Fruit fly (Drosophila melanogaster) whole organism, embryonic: Measurements from ENCODE around the gene dock.

Experiments
- Adf1 ChIP-seq: fragments of 200-800 bp; sonication (Bioruptor generic); IDR thresholded peaks from 2 replicates; pipeline ENCODE4 v1.3.6; 2022; ENCODE audit warnings: missing biosample characterization, missing genetic modification characterization
- Awh ChIP-seq: fragments of 200-800 bp; sonication (Bioruptor generic); IDR thresholded peaks from 2 replicates; pipeline ENCODE4, ENCODE4 v1.3.6; 2022; ENCODE audit warnings: missing biosample characterization, missing genetic modification characterization
- CG10366 ChIP-seq: fragments of 200-800 bp; sonication (Bioruptor generic); IDR thresholded peaks from 2 replicates; pipeline ENCODE4 v1.3.6; 2022; ENCODE audit warnings: missing biosample characterization, missing genetic modification characterization
- CG11398 ChIP-seq: fragments of 200-800 bp; sonication (Bioruptor generic); optimal IDR thresholded peaks from 2 replicates; lab custom pipeline; 2016; ENCODE audit warnings: missing biosample characterization, missing genetic modification characterization
- CG11696 ChIP-seq: fragments of 200-800 bp; sonication (Bioruptor generic); IDR thresholded peaks from 2 replicates; pipeline ENCODE4 v1.3.6; 2022; ENCODE audit warnings: missing biosample characterization, missing genetic modification characterization
- CG1647 ChIP-seq: fragments of 200-800 bp; sonication (Bioruptor generic); optimal IDR thresholded peaks from 3 replicates; lab custom pipeline; 2016; ENCODE audit warnings: missing biosample characterization, missing genetic modification characterization
- CG5180 ChIP-seq: fragments of 200-800 bp; sonication (Bioruptor generic); optimal IDR thresholded peaks from 3 replicates; lab custom pipeline; 2017; ENCODE audit warnings: missing biosample characterization, missing genetic modification characterization, mild to moderate bottlenecking, moderate library complexity, missing genetic modification reagents
- CG5953 ChIP-seq: fragments of 200-800 bp; sonication (Bioruptor generic); IDR thresholded peaks from 2 replicates; pipeline ENCODE4 v1.3.6; 2022; ENCODE audit warnings: missing biosample characterization, missing genetic modification characterization
- CG6683 ChIP-seq: fragments of 200-800 bp; sonication (Bioruptor generic); optimal IDR thresholded peaks from 2 replicates; lab custom pipeline; 2017; ENCODE audit warnings: missing biosample characterization, mild to moderate bottlenecking, missing genetic modification characterization, missing genetic modification reagents
- CG6689 ChIP-seq: fragments of 200-800 bp; sonication (Bioruptor generic); IDR thresholded peaks from 2 replicates; pipeline ENCODE4 v1.3.6; 2022; ENCODE audit warnings: missing biosample characterization, missing genetic modification characterization
- CG6854 ChIP-seq: fragments of 200-800 bp; sonication (Bioruptor generic); optimal IDR thresholded peaks from 3 replicates; lab custom pipeline; 2017; ENCODE audit warnings: missing biosample characterization, mild to moderate bottlenecking, missing genetic modification characterization
- CG7987 ChIP-seq: fragments of 200-800 bp; sonication (Bioruptor generic); optimal IDR thresholded peaks from 2 replicates; lab custom pipeline; 2018; ENCODE audit warnings: missing biosample characterization, mild to moderate bottlenecking, missing genetic modification characterization, moderate library complexity
- CG8765 ChIP-seq: fragments of 200-800 bp; sonication (Bioruptor generic); IDR thresholded peaks from 2 replicates; pipeline ENCODE4 v1.3.6; 2022; ENCODE audit warnings: missing biosample characterization, missing genetic modification characterization
- CG9437 ChIP-seq: fragments of 200-800 bp; sonication (Bioruptor generic); optimal IDR thresholded peaks from 2 replicates; lab custom pipeline; 2018; ENCODE audit warnings: missing biosample characterization, mild to moderate bottlenecking, missing genetic modification characterization
- Deaf1 ChIP-seq: fragments of 200-800 bp; optimal IDR thresholded peaks from 3 replicates; lab custom pipeline; 2019; ENCODE audit warnings: missing biosample characterization, mild to moderate bottlenecking, missing genetic modification characterization, moderate library complexity
- Dp ChIP-seq: fragments of 200-800 bp; sonication (Bioruptor generic); optimal IDR thresholded peaks from 2 replicates; lab custom pipeline; 2018; ENCODE audit warnings: missing biosample characterization, mild to moderate bottlenecking, missing genetic modification characterization, moderate library complexity
- Drgx ChIP-seq: fragments of 200-800 bp; sonication (Bioruptor generic); IDR thresholded peaks from 2 replicates; pipeline ENCODE4 v1.3.6; 2022; ENCODE audit warnings: missing biosample characterization, missing genetic modification characterization
- Elba2 ChIP-seq: fragments of 200-800 bp; sonication (Bioruptor generic); optimal IDR thresholded peaks from 3 replicates; lab custom pipeline; 2016; ENCODE audit warnings: missing biosample characterization, missing genetic modification characterization
- Ets97D ChIP-seq: fragments of 200-800 bp; sonication (Bioruptor generic); optimal IDR thresholded peaks from 3 replicates; lab custom pipeline; 2016; ENCODE audit warnings: missing biosample characterization, missing genetic modification characterization
- GATAe ChIP-seq: fragments of 200-800 bp; sonication (Bioruptor generic); conservative IDR thresholded peaks from 2 replicates; pipeline ENCODE4 v1.3.6; 2022; ENCODE audit warnings: missing biosample characterization, missing genetic modification characterization
- Lhr ChIP-seq: fragments of 200-800 bp; sonication (Bioruptor generic); optimal IDR thresholded peaks from 3 replicates; lab custom pipeline; 2017; ENCODE audit warnings: mild to moderate bottlenecking, missing biosample characterization, missing genetic modification reagents, missing genetic modification characterization
- MTF-1 ChIP-seq: fragments of 200-800 bp; sonication (Bioruptor generic); optimal IDR thresholded peaks from 2 replicates; lab custom pipeline; 2018; ENCODE audit warnings: missing biosample characterization, mild to moderate bottlenecking, missing genetic modification characterization, borderline replicate concordance
- Scr ChIP-seq: fragments of 200-800 bp; sonication (Bioruptor generic); IDR thresholded peaks from 2 replicates; pipeline ENCODE4 v1.3.6; 2022; ENCODE audit warnings: missing biosample characterization, missing genetic modification characterization; ENCODE audit not compliant: partially characterized antibody
- Sin3A ChIP-seq: fragments of >200 bp; optimal IDR thresholded peaks from 2 replicates; lab custom pipeline; 2018
- Sox100B ChIP-seq: fragments of 200-800 bp; sonication (Bioruptor generic); optimal IDR thresholded peaks from 3 replicates; lab custom pipeline; 2018; ENCODE audit warnings: missing biosample characterization, mild to moderate bottlenecking, missing genetic modification characterization
- Stat92E ChIP-seq, 3 experiments: fragments of >200 bp in 2 of 3; fragments of 200-800 bp in 1 of 3; sonication (Bioruptor generic) in 1 of 3; optimal IDR thresholded peaks; 2 replicates each; lab custom pipeline; 2017 to 2019; ENCODE audit warnings: missing biosample characterization in 3 of 3, missing genetic modification characterization in 3 of 3, mild to moderate bottlenecking in 1 of 3, moderate library complexity in 1 of 3
- Tbp ChIP-seq: fragments of >200 bp; optimal IDR thresholded peaks from 2 replicates; lab custom pipeline; 2018; ENCODE audit warnings: missing biosample characterization, missing genetic modification characterization
- ab ChIP-seq: fragments of 200-800 bp; sonication (Bioruptor generic); optimal IDR thresholded peaks from 2 replicates; lab custom pipeline; 2016; ENCODE audit warnings: missing biosample characterization, missing genetic modification characterization
- al ChIP-seq: fragments of 200-800 bp; sonication (Bioruptor generic); IDR thresholded peaks from 2 replicates; pipeline ENCODE4 v1.3.6; 2022; ENCODE audit warnings: missing biosample characterization, missing genetic modification characterization
- btn ChIP-seq: fragments of 200-800 bp; sonication (Bioruptor generic); optimal IDR thresholded peaks from 2 replicates; lab custom pipeline; 2016; ENCODE audit warnings: missing biosample characterization, missing genetic modification characterization
- cg ChIP-seq: fragments of 200-800 bp; sonication (Bioruptor generic); optimal IDR thresholded peaks from 3 replicates; lab custom pipeline; 2019; ENCODE audit warnings: missing biosample characterization, mild to moderate bottlenecking, missing genetic modification characterization, moderate library complexity
- chif ChIP-seq, 2 experiments: fragments of 200-800 bp; sonication (Bioruptor generic); optimal IDR thresholded peaks; 3 replicates each; lab custom pipeline; 2016; ENCODE audit warnings: missing biosample characterization in 2 of 2, missing genetic modification characterization in 2 of 2
- eve ChIP-seq, 2 experiments: fragments of >200 bp; optimal IDR thresholded peaks; 2 replicates each; lab custom pipeline; 2017; ENCODE audit warnings: missing biosample characterization in 2 of 2, missing genetic modification characterization in 2 of 2
- gfzf ChIP-seq: fragments of 200-800 bp; sonication (Bioruptor generic); optimal IDR thresholded peaks from 2 replicates; lab custom pipeline; 2016; ENCODE audit warnings: missing biosample characterization, mild to moderate bottlenecking, missing genetic modification characterization, moderate library complexity
- grau ChIP-seq: fragments of 200-800 bp; optimal IDR thresholded peaks from 3 replicates; lab custom pipeline; 2019; ENCODE audit warnings: missing biosample characterization, mild to moderate bottlenecking, missing genetic modification characterization, moderate library complexity
- gro ChIP-seq: fragments of 200-800 bp; sonication (Bioruptor generic); optimal IDR thresholded peaks from 2 replicates; lab custom pipeline; 2016; ENCODE audit warnings: missing biosample characterization, missing genetic modification characterization
- gt ChIP-seq: fragments of 200-800 bp; sonication (Bioruptor generic); IDR thresholded peaks from 2 replicates; pipeline ENCODE4 v1.3.6; 2022; ENCODE audit warnings: missing biosample characterization, missing genetic modification characterization
- kay ChIP-seq: fragments of 200-800 bp; sonication (Bioruptor generic); optimal IDR thresholded peaks from 2 replicates; lab custom pipeline; 2016; ENCODE audit warnings: missing biosample characterization, missing genetic modification characterization
- mam ChIP-seq: fragments of 200-800 bp; sonication (Bioruptor generic); optimal IDR thresholded peaks from 3 replicates; lab custom pipeline; 2016; ENCODE audit warnings: missing biosample characterization, missing genetic modification characterization
- onecut ChIP-seq: fragments of 200-800 bp; sonication (Bioruptor generic); IDR thresholded peaks from 2 replicates; pipeline ENCODE4 v1.3.6; 2022; ENCODE audit warnings: missing biosample characterization, missing genetic modification characterization
- seq ChIP-seq: fragments of 200-800 bp; sonication (Bioruptor generic); IDR thresholded peaks from 2 replicates; pipeline ENCODE4 v1.3.6; 2022; ENCODE audit warnings: missing biosample characterization, missing genetic modification characterization
- sima ChIP-seq: fragments of 200-800 bp; sonication (Bioruptor generic); optimal IDR thresholded peaks from 2 replicates; lab custom pipeline; 2016; ENCODE audit warnings: missing biosample characterization, missing genetic modification characterization
- sna ChIP-seq: fragments of 200-800 bp; sonication (Bioruptor generic); IDR thresholded peaks from 2 replicates; pipeline ENCODE4 v1.3.6; 2022; ENCODE audit warnings: missing biosample characterization, missing genetic modification characterization; ENCODE audit not compliant: partially characterized antibody
- sug ChIP-seq: fragments of 200-800 bp; optimal IDR thresholded peaks from 2 replicates; lab custom pipeline; 2019; ENCODE audit warnings: missing biosample characterization, mild to moderate bottlenecking, missing genetic modification characterization, moderate library complexity
- trem ChIP-seq: fragments of 200-800 bp; optimal IDR thresholded peaks from 3 replicates; lab custom pipeline; 2019; ENCODE audit warnings: missing biosample characterization, mild to moderate bottlenecking, missing genetic modification characterization, moderate library complexity
- unpg ChIP-seq: fragments of 200-800 bp; sonication (Bioruptor generic); optimal IDR thresholded peaks from 3 replicates; lab custom pipeline; 2018; ENCODE audit warnings: missing biosample characterization, mild to moderate bottlenecking, missing genetic modification characterization, moderate library complexity
- vnd ChIP-seq: fragments of 200-800 bp; sonication (Bioruptor generic); IDR thresholded peaks from 3 replicates; pipeline ENCODE4 v1.3.6; 2022; ENCODE audit warnings: missing biosample characterization, missing genetic modification characterization; ENCODE audit not compliant: partially characterized antibody
- wek ChIP-seq: fragments of 200-800 bp; sonication (Bioruptor generic); optimal IDR thresholded peaks from 3 replicates; lab custom pipeline; 2018; ENCODE audit warnings: missing biosample characterization, mild to moderate bottlenecking, missing genetic modification characterization, moderate library complexity
- zf30C ChIP-seq: fragments of 200-800 bp; sonication (Bioruptor generic); optimal IDR thresholded peaks from 3 replicates; lab custom pipeline; 2018; ENCODE audit warnings: missing biosample characterization, mild to moderate bottlenecking, missing genetic modification characterization

Gene dock

dm6 chr2L:827516-828362 lies 2.0 kb downstream of the dock start (continued):
- TF ChIP-seq CG6683 (GFP tag; lab: Kevin White, UChicago), result no peak
- peak; percentile 18 for TF ChIP-seq grau (tag; lab: Kevin White, UChicago)
- TF ChIP-seq Stat92E (GFP tag; optimal IDR thresholded peaks at IDR 0.05; lab: Kevin White, UChicago), result no peak
- TF ChIP-seq gfzf (GFP tag; lab: Kevin White, UChicago), result no peak
- no peak for TF ChIP-seq ab
- TF ChIP-seq CG9437 (GFP tag; lab: Kevin White, UChicago), result peak; percentile 29
- no peak for TF ChIP-seq sima
- TF ChIP-seq seq (GFP tag; lab: Robert Waterston, UW), result 0 out of 2 replicates have a peak, but pooled peaks have one; percentile 21
- TF ChIP-seq unpg (GFP tag; lab: Kevin White, UChicago), result peak; percentile 42
- TF ChIP-seq CG11398 (GFP tag; lab: Kevin White, UChicago), result no peak
- no peak for TF ChIP-seq CG1647 (GFP tag; lab: Kevin White, UChicago)
- no peak for TF ChIP-seq CG7987 (GFP tag; lab: Kevin White, UChicago)
- peak; percentile 13 for TF ChIP-seq sug (tag; lab: Kevin White, UChicago)
- TF ChIP-seq CG8765, result no peak
- no peak for TF ChIP-seq onecut (GFP tag; lab: Robert Waterston, UW)
- TF ChIP-seq Deaf1 (tag; lab: Kevin White, UChicago), result no peak
- no peak for TF ChIP-seq gt (GFP tag; lab: Robert Waterston, UW)
- no peak for TF ChIP-seq vnd (GFP tag; lab: Robert Waterston, UW)
- no peak for TF ChIP-seq Sin3A (lab: Kevin White, UChicago)
- no peak for TF ChIP-seq MTF-1 (GFP tag; lab: Kevin White, UChicago)
- no peak for TF ChIP-seq Drgx (GFP tag; lab: Robert Waterston, UW)
- no peak for TF ChIP-seq Elba2 (GFP tag; lab: Kevin White, UChicago)
- no peak for TF ChIP-seq Scr (GFP tag; lab: Robert Waterston, UW)
- TF ChIP-seq GATAe (GFP tag; lab: Robert Waterston, UW), result no peak
- no peak for TF ChIP-seq mam (GFP tag; lab: Kevin White, UChicago)
- TF ChIP-seq CG10366, result no peak; the same call in 1 of the 2 replicates
- peak; percentile 36 for TF ChIP-seq Lhr (GFP tag; lab: Kevin White, UChicago)
- TF ChIP-seq Adf1, result no peak
- no peak for TF ChIP-seq zf30C (GFP tag; lab: Kevin White, UChicago)
- no peak for TF ChIP-seq Tbp (GFP tag; lab: Kevin White, UChicago)
- no peak for TF ChIP-seq btn (GFP tag; lab: Kevin White, UChicago)
- peak; percentile 7 to 34 for TF ChIP-seq chif (GFP tag; optimal IDR thresholded peaks at IDR 0.05; lab: Kevin White, UChicago)
- TF ChIP-seq CG5180, result no peak
- TF ChIP-seq Dp (GFP tag; lab: Kevin White, UChicago), result no peak
- TF ChIP-seq CG11696 (GFP tag; lab: Robert Waterston, UW), result no peak
- TF ChIP-seq Sox100B (GFP tag; lab: Kevin White, UChicago), result peak; percentile 65
- TF ChIP-seq Ets97D (GFP tag; lab: Kevin White, UChicago), result no peak
- no peak for TF ChIP-seq CG6854
- no peak for TF ChIP-seq cg (GFP tag; lab: Kevin White, UChicago)
- TF ChIP-seq gro, result no peak
- no peak for TF ChIP-seq kay (GFP tag; lab: Kevin White, UChicago)
- 0 out of 2 replicates have a peak, but pooled peaks have one; percentile 4 for TF ChIP-seq CG6689 (GFP tag; lab: Robert Waterston, UW)
- TF ChIP-seq sna (GFP tag; lab: Robert Waterston, UW), result no peak
- TF ChIP-seq CG5953, result 0 out of 2 replicates have a peak, but pooled peaks have one; percentile 28
- TF ChIP-seq eve (GFP tag; optimal IDR thresholded peaks at IDR 0.05; lab: Kevin White, UChicago), result no peak
- TF ChIP-seq Awh (GFP tag; lab: Robert Waterston, UW), result 0 out of 2 replicates have a peak, but pooled peaks have one; percentile 23
- TF ChIP-seq al, result no peak
- TF ChIP-seq wek (GFP tag; lab: Kevin White, UChicago), result no peak
- TF ChIP-seq trem (tag; lab: Kevin White, UChicago), result peak; percentile 8
